Fruit fly (Drosophila melanogaster) whole organism, embryonic: Measurements from ENCODE around the gene CG4465.

ENCODE experiments used
- Adf1 ChIP-seq: fragments of 200-800 bp; sonication (Bioruptor generic); IDR thresholded peaks from 2 replicates; pipeline ENCODE4 v1.3.6; 2022; ENCODE audit warnings: missing biosample characterization, missing genetic modification characterization
- C15 ChIP-seq: fragments of 200-800 bp; sonication (Bioruptor generic); IDR thresholded peaks from 3 replicates; pipeline ENCODE4 v1.3.6; 2022; ENCODE audit warnings: missing biosample characterization, missing genetic modification characterization
- CG11695 ChIP-seq: fragments of 200-800 bp; sonication (Bioruptor generic); IDR thresholded peaks from 3 replicates; pipeline ENCODE4 v1.3.6; 2022; ENCODE audit warnings: missing biosample characterization, missing genetic modification characterization
- CG12659 ChIP-seq: fragments of 200-800 bp; sonication (Bioruptor generic); optimal IDR thresholded peaks from 3 replicates; lab custom pipeline; 2017; ENCODE audit warnings: mild to moderate bottlenecking, missing biosample characterization, missing genetic modification reagents, missing genetic modification characterization
- CG13424 ChIP-seq: fragments of 200-800 bp; sonication (Bioruptor generic); optimal IDR thresholded peaks from 2 replicates; lab custom pipeline; 2019; ENCODE audit warnings: missing biosample characterization, mild to moderate bottlenecking, missing genetic modification characterization, moderate library complexity
- CG18262 ChIP-seq: fragments of 200-800 bp; optimal IDR thresholded peaks from 3 replicates; lab custom pipeline; 2019; ENCODE audit warnings: missing biosample characterization, mild to moderate bottlenecking, missing genetic modification characterization, moderate library complexity
- CG18764 ChIP-seq: fragments of 200-800 bp; sonication (Bioruptor generic); optimal IDR thresholded peaks from 3 replicates; lab custom pipeline; 2016; ENCODE audit warnings: missing biosample characterization, missing genetic modification characterization
- CG32532 ChIP-seq: fragments of 200-800 bp; sonication (Bioruptor generic); IDR thresholded peaks from 2 replicates; pipeline ENCODE4 v1.3.6; 2022; ENCODE audit warnings: missing biosample characterization, missing genetic modification characterization
- CG3281 ChIP-seq: fragments of 200-800 bp; sonication (Bioruptor generic); optimal IDR thresholded peaks from 3 replicates; lab custom pipeline; 2017; ENCODE audit warnings: missing biosample characterization, mild to moderate bottlenecking, missing genetic modification characterization
- CG34224 ChIP-seq: fragments of 200-800 bp; sonication (Bioruptor generic); IDR thresholded peaks from 3 replicates; pipeline ENCODE4 v1.3.6; 2022; ENCODE audit warnings: missing biosample characterization, missing genetic modification characterization; ENCODE audit not compliant: partially characterized antibody
- CG3847 ChIP-seq: fragments of 200-800 bp; sonication (Bioruptor generic); IDR thresholded peaks from 2 replicates; pipeline ENCODE4 v1.3.6; 2022; ENCODE audit warnings: missing biosample characterization, missing genetic modification characterization
- CG5953 ChIP-seq: fragments of 200-800 bp; sonication (Bioruptor generic); IDR thresholded peaks from 2 replicates; pipeline ENCODE4 v1.3.6; 2022; ENCODE audit warnings: missing biosample characterization, missing genetic modification characterization
- CG6175 ChIP-seq: fragments of 200-800 bp; sonication (Bioruptor generic); IDR thresholded peaks from 3 replicates; pipeline ENCODE4 v1.3.6; 2022; ENCODE audit warnings: missing biosample characterization, missing genetic modification characterization
- CG6791 ChIP-seq: fragments of 200-800 bp; sonication (Bioruptor generic); IDR thresholded peaks from 3 replicates; pipeline ENCODE4 v1.3.6; 2022; ENCODE audit warnings: missing biosample characterization, missing genetic modification characterization; ENCODE audit not compliant: partially characterized antibody
- CG7556 ChIP-seq: fragments of 200-800 bp; sonication (Bioruptor generic); optimal IDR thresholded peaks from 2 replicates; lab custom pipeline; 2017; ENCODE audit warnings: missing biosample characterization, mild to moderate bottlenecking, missing genetic modification characterization
- CG7786 ChIP-seq: fragments of 200-800 bp; sonication (Bioruptor generic); optimal IDR thresholded peaks from 2 replicates; lab custom pipeline; 2016; ENCODE audit warnings: missing biosample characterization, missing genetic modification characterization
- CG9932 ChIP-seq: fragments of 200-800 bp; sonication (Bioruptor generic); IDR thresholded peaks from 2 replicates; pipeline ENCODE4 v1.3.6; 2022; ENCODE audit warnings: missing biosample characterization, missing genetic modification characterization
- Chrac-16 ChIP-seq: fragments of 200-800 bp; sonication (Bioruptor generic); optimal IDR thresholded peaks from 3 replicates; lab custom pipeline; 2016; ENCODE audit warnings: missing biosample characterization, missing genetic modification characterization
- Deaf1 ChIP-seq: fragments of 200-800 bp; optimal IDR thresholded peaks from 3 replicates; lab custom pipeline; 2019; ENCODE audit warnings: missing biosample characterization, mild to moderate bottlenecking, missing genetic modification characterization, moderate library complexity
- Ets65A ChIP-seq: fragments of 200-800 bp; sonication (Bioruptor generic); peaks from one replicate; lab custom pipeline; 2016; ENCODE audit warnings: missing biosample characterization, missing genetic modification characterization
- Fer3 ChIP-seq: fragments of 200-800 bp; sonication (Bioruptor generic); optimal IDR thresholded peaks from 2 replicates; lab custom pipeline; 2018; ENCODE audit warnings: missing biosample characterization, mild to moderate bottlenecking, missing genetic modification characterization, moderate library complexity
- HHEX ChIP-seq: fragments of 200-800 bp; sonication (Bioruptor generic); optimal IDR thresholded peaks from 3 replicates; lab custom pipeline; 2017; ENCODE audit warnings: missing biosample characterization, mild to moderate bottlenecking, missing genetic modification characterization, missing genetic modification reagents
- HLH3B ChIP-seq: fragments of 200-800 bp; sonication (Bioruptor generic); IDR thresholded peaks from 2 replicates; pipeline ENCODE4 v1.3.6; 2022; ENCODE audit warnings: missing biosample characterization, missing genetic modification characterization
- Hr51 ChIP-seq, 2 experiments: fragments of 200-800 bp; sonication (Bioruptor generic); optimal IDR thresholded peaks; 2 replicates in 1 of 2; 3 replicates in 1 of 2; lab custom pipeline; 2016 to 2018; ENCODE audit warnings: missing biosample characterization in 2 of 2, missing genetic modification characterization in 2 of 2, mild to moderate bottlenecking in 1 of 2, moderate library complexity in 1 of 2
- Jarid2 ChIP-seq: fragments of 200-800 bp; sonication (Bioruptor generic); optimal IDR thresholded peaks from 3 replicates; lab custom pipeline; 2017; ENCODE audit warnings: mild to moderate bottlenecking, missing biosample characterization, missing genetic modification reagents, missing genetic modification characterization
- NfI ChIP-seq: fragments of 200-800 bp; sonication (Bioruptor generic); optimal IDR thresholded peaks from 3 replicates; lab custom pipeline; 2018; ENCODE audit warnings: missing biosample characterization, mild to moderate bottlenecking, missing genetic modification characterization, moderate library complexity
- PHDP ChIP-seq: fragments of 200-800 bp; sonication (Bioruptor generic); optimal IDR thresholded peaks from 3 replicates; lab custom pipeline; 2018; ENCODE audit warnings: missing biosample characterization, mild to moderate bottlenecking, missing genetic modification characterization, moderate library complexity
- Scr ChIP-seq: fragments of 200-800 bp; sonication (Bioruptor generic); IDR thresholded peaks from 2 replicates; pipeline ENCODE4 v1.3.6; 2022; ENCODE audit warnings: missing biosample characterization, missing genetic modification characterization; ENCODE audit not compliant: partially characterized antibody
- Xbp1 ChIP-seq: fragments of 200-800 bp; sonication (Bioruptor generic); optimal IDR thresholded peaks from 3 replicates; lab custom pipeline; 2016; ENCODE audit warnings: missing biosample characterization, mild to moderate bottlenecking, missing genetic modification characterization
- amos ChIP-seq: fragments of 200-800 bp; sonication (Bioruptor generic); IDR thresholded peaks from 2 replicates; pipeline ENCODE4 v1.3.6; 2022; ENCODE audit warnings: missing biosample characterization, missing genetic modification characterization; ENCODE audit not compliant: partially characterized antibody
- ato ChIP-seq: fragments of 200-800 bp; sonication (Bioruptor generic); IDR thresholded peaks from 2 replicates; pipeline ENCODE4 v1.3.6; 2022; ENCODE audit warnings: missing biosample characterization, missing genetic modification characterization; ENCODE audit not compliant: partially characterized antibody
- bcd ChIP-seq: fragments of 200-800 bp; sonication (Bioruptor generic); optimal IDR thresholded peaks from 2 replicates; lab custom pipeline; 2017; ENCODE audit warnings: missing biosample characterization, mild to moderate bottlenecking, missing genetic modification characterization
- chinmo ChIP-seq: fragments of 200-800 bp; sonication (Bioruptor generic); IDR thresholded peaks from 4 replicates; pipeline ENCODE4 v1.3.6; 2022; ENCODE audit warnings: missing biosample characterization, missing genetic modification characterization; ENCODE audit not compliant: partially characterized antibody
- dmrt11E ChIP-seq: fragments of 200-800 bp; sonication (Bioruptor generic); optimal IDR thresholded peaks from 3 replicates; lab custom pipeline; 2018; ENCODE audit warnings: missing biosample characterization, mild to moderate bottlenecking, missing genetic modification characterization, moderate library complexity
- dmrt99B ChIP-seq: fragments of 200-800 bp; sonication (Bioruptor generic); optimal IDR thresholded peaks from 2 replicates; lab custom pipeline; 2018; ENCODE audit warnings: missing biosample characterization, mild to moderate bottlenecking, missing genetic modification characterization, moderate library complexity
- kah ChIP-seq: fragments of 200-800 bp; sonication (Bioruptor generic); optimal IDR thresholded peaks from 2 replicates; lab custom pipeline; 2018; ENCODE audit warnings: missing biosample characterization, mild to moderate bottlenecking, missing genetic modification characterization
- luna ChIP-seq: fragments of 200-800 bp; sonication (Bioruptor generic); optimal IDR thresholded peaks from 2 replicates; lab custom pipeline; 2016; ENCODE audit warnings: missing biosample characterization, missing genetic modification characterization
- nau ChIP-seq: fragments of 200-800 bp; sonication (Bioruptor generic); optimal IDR thresholded peaks from 3 replicates; lab custom pipeline; 2017; ENCODE audit warnings: missing biosample characterization, mild to moderate bottlenecking, missing genetic modification characterization, missing genetic modification reagents
- nmo ChIP-seq: fragments of 200-800 bp; sonication (Bioruptor generic); optimal IDR thresholded peaks from 2 replicates; lab custom pipeline; 2018; ENCODE audit warnings: missing biosample characterization, mild to moderate bottlenecking, missing genetic modification characterization, moderate library complexity
- prd ChIP-seq, 3 experiments: fragments of >200 bp in 2 of 3; fragments of 200-800 bp in 1 of 3; sonication (Bioruptor generic) in 1 of 3; optimal IDR thresholded peaks in 2 of 3; IDR thresholded peaks in 1 of 3; 2 replicates in 2 of 3; 3 replicates in 1 of 3; pipeline versions ENCODE4 v1.3.6 to Lab custom; 2017 to 2022; ENCODE audit warnings: missing biosample characterization in 1 of 3, missing genetic modification characterization in 1 of 3
- shn ChIP-seq: fragments of 200-800 bp; sonication (Bioruptor generic); optimal IDR thresholded peaks from 3 replicates; lab custom pipeline; 2016; ENCODE audit warnings: missing biosample characterization, missing genetic modification characterization
- sob ChIP-seq: fragments of 200-800 bp; sonication (Bioruptor generic); IDR thresholded peaks from 2 replicates; pipeline ENCODE4 v1.3.6; 2022; ENCODE audit warnings: missing biosample characterization, missing genetic modification characterization
- sr ChIP-seq: fragments of 200-800 bp; sonication (Bioruptor generic); IDR thresholded peaks from 3 replicates; pipeline ENCODE4 v1.3.6; 2022; ENCODE audit warnings: missing biosample characterization, missing genetic modification characterization
- twi ChIP-seq: fragments of 200-800 bp; optimal IDR thresholded peaks from 2 replicates; lab custom pipeline; 2019; ENCODE audit warnings: missing biosample characterization, mild to moderate bottlenecking, missing genetic modification characterization, moderate library complexity
- vfl ChIP-seq: fragments of 200-800 bp; sonication (Bioruptor generic); optimal IDR thresholded peaks from 2 replicates; lab custom pipeline; 2016; ENCODE audit warnings: missing biosample characterization, missing genetic modification characterization
- z ChIP-seq: fragments of 200-800 bp; sonication (Bioruptor generic); IDR thresholded peaks from 3 replicates; pipeline ENCODE4 v1.3.6; 2022; ENCODE audit warnings: missing biosample characterization, missing genetic modification characterization
- zen2 ChIP-seq: fragments of 200-800 bp; sonication (Bioruptor generic); IDR thresholded peaks from 3 replicates; pipeline ENCODE4 v1.3.6; 2022; ENCODE audit warnings: missing biosample characterization, missing genetic modification characterization; ENCODE audit not compliant: partially characterized antibody

The CG4465 gene

DNA sequence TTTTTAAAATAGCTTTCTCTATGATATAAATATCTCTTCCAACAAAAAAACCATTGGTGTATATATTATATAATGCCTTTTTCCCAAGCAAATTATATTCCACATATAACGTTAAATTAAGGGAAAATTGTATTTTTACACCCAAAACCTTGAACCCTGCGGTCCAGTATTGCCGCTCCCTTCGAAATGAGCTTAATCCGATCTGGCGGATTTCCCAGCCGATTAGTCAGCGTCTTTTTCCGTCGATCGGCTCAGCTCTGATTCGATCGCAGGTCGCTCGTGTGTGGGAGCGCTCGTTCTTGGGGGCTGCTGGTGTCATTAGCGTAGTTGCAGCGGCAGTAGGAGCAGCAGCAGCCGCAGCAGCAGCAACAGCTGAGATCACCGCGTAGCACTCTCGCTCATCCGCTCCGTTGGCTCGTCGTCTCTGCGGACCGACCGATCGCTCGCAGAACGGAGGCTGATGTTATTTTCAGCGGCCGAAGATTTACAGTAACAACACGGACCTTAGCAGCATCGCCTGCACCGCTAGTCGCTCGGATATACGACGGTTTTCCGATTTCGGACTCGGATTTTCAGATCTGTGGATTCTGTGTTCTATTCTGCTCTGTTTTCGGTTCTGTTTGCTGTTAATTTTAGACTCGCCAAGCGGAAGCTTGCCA is 27.2 kb downstream of the CG4465 start, which contains the start of gene CG4733 (continued):
- TF ChIP-seq CG13424 (tag; lab: Kevin White, UChicago): peak; percentile 26
- no peak for TF ChIP-seq luna
- TF ChIP-seq CG7786 (GFP tag; lab: Kevin White, UChicago): no peak
- TF ChIP-seq Ets65A (GFP tag; lab: Kevin White, UChicago): peak; percentile 67
- TF ChIP-seq CG3847 (GFP tag; lab: Robert Waterston, UW): 0 out of 2 replicates have a peak, but pooled peaks have one; percentile 13
- no peak for TF ChIP-seq vfl (GFP tag; lab: Kevin White, UChicago)
- peak; percentile 1 for TF ChIP-seq nmo (GFP tag; lab: Kevin White, UChicago)
- TF ChIP-seq CG6175 (GFP tag; lab: Robert Waterston, UW): peak; percentile 41; the same call in 1 of the 3 replicates
- TF ChIP-seq CG3281 (GFP tag; lab: Kevin White, UChicago): peak; percentile 7
- peak; percentile 30 for TF ChIP-seq HHEX (GFP tag; lab: Kevin White, UChicago)
- 0 out of 2 replicates have a peak, but pooled peaks have one; percentile 11 for TF ChIP-seq CG9932 (GFP tag; lab: Robert Waterston, UW)
- peak; percentile 10 for TF ChIP-seq PHDP
- peak; percentile 96 for TF ChIP-seq chinmo (GFP tag; lab: Robert Waterston, UW)
- no peak for TF ChIP-seq C15 (GFP tag; lab: Robert Waterston, UW)
- peak; percentile 44; the same call in 1 of the 2 replicates for TF ChIP-seq CG32532 (GFP tag; lab: Robert Waterston, UW)
- no peak for TF ChIP-seq HLH3B (GFP tag; lab: Robert Waterston, UW)
- TF ChIP-seq Hr51 (GFP tag; optimal IDR thresholded peaks at IDR 0.05; lab: Kevin White, UChicago): peak in 1 of 2 experiments; percentile 14
- peak; percentile 66; the same call in 1 of the 3 replicates for TF ChIP-seq sr (GFP tag; lab: Robert Waterston, UW)
- TF ChIP-seq kah (GFP tag; lab: Kevin White, UChicago): no peak
- peak; percentile 0 for TF ChIP-seq dmrt99B (tag; lab: Kevin White, UChicago)
- TF ChIP-seq z (GFP tag; lab: Robert Waterston, UW): peak; percentile 15; the same call in 1 of the 3 replicates
- TF ChIP-seq Jarid2 (GFP tag; lab: Kevin White, UChicago): peak; percentile 60
- TF ChIP-seq amos (GFP tag; lab: Robert Waterston, UW): peak; percentile 22; the same call in 1 of the 2 replicates
- TF ChIP-seq shn (GFP tag; lab: Kevin White, UChicago): peak; percentile 5
- TF ChIP-seq twi (tag; lab: Kevin White, UChicago): peak; percentile 2
- no peak for TF ChIP-seq sob
- peak; percentile 91 for TF ChIP-seq Deaf1 (tag; lab: Kevin White, UChicago)
- TF ChIP-seq CG18764: no peak
- peak; percentile 1 for TF ChIP-seq Chrac-16 (GFP tag; lab: Kevin White, UChicago)
- no peak for TF ChIP-seq CG5953 (GFP tag; lab: Robert Waterston, UW)
- peak in 1 of 2 experiments; percentile 62 for TF ChIP-seq prd (optimal IDR thresholded peaks at IDR 0.05; lab: Kevin White, UChicago)
- no peak for TF ChIP-seq prd (GFP tag; IDR thresholded peaks at IDR 0.05; lab: Robert Waterston, UW)
- peak; percentile 31 for TF ChIP-seq bcd (GFP tag; lab: Kevin White, UChicago)
- no peak for TF ChIP-seq nau (GFP tag; lab: Kevin White, UChicago)
- TF ChIP-seq CG34224: 0 out of 3 replicates have a peak, but pooled peaks have one; percentile 15
- TF ChIP-seq dmrt11E (tag; lab: Kevin White, UChicago): peak; percentile 49
- 0 out of 2 replicates have a peak, but pooled peaks have one; percentile 10 for TF ChIP-seq Scr (GFP tag; lab: Robert Waterston, UW)
- TF ChIP-seq CG11695 (GFP tag; lab: Robert Waterston, UW): peak; percentile 46; the same call in 1 of the 3 replicates
- TF ChIP-seq Adf1 (GFP tag; lab: Robert Waterston, UW): peak; percentile 74
- peak; percentile 43 for TF ChIP-seq CG18262 (tag; lab: Kevin White, UChicago)
- TF ChIP-seq NfI: peak; percentile 8
- TF ChIP-seq Xbp1: no peak
- peak; percentile 27; the same call in 1 of the 3 replicates for TF ChIP-seq CG6791 (GFP tag; lab: Robert Waterston, UW)
- TF ChIP-seq zen2 (GFP tag; lab: Robert Waterston, UW): peak; percentile 57; the same call in 2 of the 3 replicates
- peak; percentile 31 for TF ChIP-seq CG12659 (GFP tag; lab: Kevin White, UChicago)
- TF ChIP-seq Fer3 (tag; lab: Kevin White, UChicago): no peak
- TF ChIP-seq CG7556 (GFP tag; lab: Kevin White, UChicago): peak; percentile 18
- 0 out of 2 replicates have a peak, but pooled peaks have one; percentile 7 for TF ChIP-seq ato (GFP tag; lab: Robert Waterston, UW)
